Worm (Caenorhabditis elegans): Measurements from ENCODE around the gene pas-2.

DNA sequence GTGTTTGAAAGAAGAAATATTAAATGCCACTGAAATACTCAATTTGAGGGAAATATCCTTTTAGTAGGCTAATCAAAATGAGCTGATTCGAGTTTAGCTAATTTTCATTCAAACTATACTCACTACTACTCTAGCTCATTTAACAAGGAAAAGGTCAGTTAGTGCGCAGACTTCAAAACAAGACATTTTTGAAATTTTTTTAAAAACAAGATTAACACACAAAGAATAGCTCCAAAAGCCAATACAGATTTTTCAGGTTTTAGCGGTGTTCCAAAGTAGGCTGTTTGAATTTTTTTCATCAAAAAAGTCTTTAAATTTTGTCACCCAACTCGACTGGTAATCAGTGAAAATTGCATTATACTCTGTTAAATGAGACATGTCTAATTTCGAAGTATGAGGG lies 9.3 kb upstream of the pas-2 start:
- TF ChIP-seq aha-1 (tag) (no peak), jun-1 (tag; optimal IDR thresholded peaks at IDR 0.05) (no peak), mdl-1 (tag; optimal IDR thresholded peaks at IDR 0.05) (no peak), zip-11 (GFP tag; IDR thresholded peaks at IDR 0.05) (no peak), dpl-1 (GFP tag; optimal IDR thresholded peaks at IDR 0.05) (no peak), ceh-82 (tag; optimal IDR thresholded peaks at IDR 0.05) (no peak), daf-19 (GFP tag; conservative IDR thresholded peaks at IDR 0.05) (no peak), T20F7.1 (GFP tag; optimal IDR thresholded peaks at IDR 0.05) (no peak)

Measured in whole organism, L4 larva.